Fruit fly (Drosophila melanogaster): Measurements from ENCODE around the gene Itpr.

The Itpr gene

dm6 chr3R:5550452-5550851, 33.5 kb downstream of the Itpr start (continued):
- TF ChIP-seq Pdp1 (GFP tag; optimal IDR thresholded peaks at IDR 0.05) (no peak), Side (GFP tag; optimal IDR thresholded peaks at IDR 0.05) (no peak), jigr1 (GFP tag; IDR thresholded peaks at IDR 0.05) (no peak), Dp (GFP tag; optimal IDR thresholded peaks at IDR 0.05) (peak; percentile 93), CG10431 (GFP tag; optimal IDR thresholded peaks at IDR 0.05) (no peak), Hmr (GFP tag; optimal IDR thresholded peaks at IDR 0.05) (no peak), H2.0 (GFP tag; IDR thresholded peaks at IDR 0.05) (no peak), CG9932 (GFP tag; IDR thresholded peaks at IDR 0.05) (no peak), Oli (tag; optimal IDR thresholded peaks at IDR 0.05) (no peak), Hr39 (optimal IDR thresholded peaks at IDR 0.05) (no peak), lbe (GFP tag; optimal IDR thresholded peaks at IDR 0.05) (no peak), CG13424 (tag; optimal IDR thresholded peaks at IDR 0.05) (no peak), CG10462 (GFP tag; optimal IDR thresholded peaks at IDR 0.05) (no peak), CG10321 (GFP tag; IDR thresholded peaks at IDR 0.05) (no peak), CG13287 (GFP tag; IDR thresholded peaks at IDR 0.05; ENCODE audit: partially characterized antibody) (peak; percentile 78), fru (optimal IDR thresholded peaks at IDR 0.05) (no peak), en (GFP tag; optimal IDR thresholded peaks at IDR 0.05) (no peak), CG3065 (GFP tag; optimal IDR thresholded peaks at IDR 0.05) (no peak), CG15514 (GFP tag; optimal IDR thresholded peaks at IDR 0.05) (peak; percentile 51), CG3847 (GFP tag; IDR thresholded peaks at IDR 0.05) (no peak), CG10147 (GFP tag; optimal IDR thresholded peaks at IDR 0.05) (no peak), pzg (GFP tag; optimal IDR thresholded peaks at IDR 0.05) (peak; percentile 72), mld (GFP tag; IDR thresholded peaks at IDR 0.05; ENCODE audit: partially characterized antibody) (peak; percentile 41; the same call in 1 of the 3 replicates), gfzf (GFP tag; optimal IDR thresholded peaks at IDR 0.05) (peak; percentile 26), CG5180 (GFP tag; optimal IDR thresholded peaks at IDR 0.05) (no peak), CG16813 (GFP tag; IDR thresholded peaks at IDR 0.05; ENCODE audit: partially characterized antibody) (peak; percentile 72), yki (optimal IDR thresholded peaks at IDR 0.05) (no peak), CG17186 (GFP tag; optimal IDR thresholded peaks at IDR 0.05) (peak; percentile 35), CG14710 (tag; optimal IDR thresholded peaks at IDR 0.05) (peak; percentile 27), CG6254 (GFP tag; optimal IDR thresholded peaks at IDR 0.05) (no peak), hbn (GFP tag; IDR thresholded peaks at IDR 0.05; ENCODE audit: partially characterized antibody) (peak; percentile 53), Dll (GFP tag; IDR thresholded peaks at IDR 0.05; ENCODE audit: partially characterized antibody) (peak; percentile 72), CG14860 (GFP tag; IDR thresholded peaks at IDR 0.05; ENCODE audit: partially characterized antibody) (peak; percentile 66; the same call in 2 of the 3 replicates), Oaz (GFP tag; IDR thresholded peaks at IDR 0.05) (no peak), Meics (GFP tag; optimal IDR thresholded peaks at IDR 0.05) (no peak), NC2β (GFP tag; optimal IDR thresholded peaks at IDR 0.05) (no peak), B-H2 (GFP tag; optimal IDR thresholded peaks at IDR 0.05) (no peak), CG6854 (GFP tag; optimal IDR thresholded peaks at IDR 0.05) (no peak), HLH4C (GFP tag; IDR thresholded peaks at IDR 0.05; ENCODE audit: partially characterized antibody) (peak; percentile 81), chinmo (GFP tag; IDR thresholded peaks at IDR 0.05; ENCODE audit: partially characterized antibody) (0 out of 4 replicates have a peak, but pooled peaks have one; percentile 55), CG9797 (GFP tag; optimal IDR thresholded peaks at IDR 0.05) (peak; percentile 35), lola (GFP tag; optimal IDR thresholded peaks at IDR 0.05) (no peak), CG6272 (GFP tag; IDR thresholded peaks at IDR 0.05) (no peak), Deaf1 (tag; optimal IDR thresholded peaks at IDR 0.05) (no peak), sr (GFP tag; IDR thresholded peaks at IDR 0.05) (no peak), MBD-R2 (GFP tag; IDR thresholded peaks at IDR 0.05) (peak; percentile 61; the same call in 1 of the 2 replicates), croc (GFP tag; conservative IDR thresholded peaks at IDR 0.05) (no peak), knrl (GFP tag; IDR thresholded peaks at IDR 0.05; ENCODE audit: partially characterized antibody) (peak; percentile 51; the same call in 1 of the 3 replicates), CG15073 (GFP tag; optimal IDR thresholded peaks at IDR 0.05) (no peak), Ssrp (tag; optimal IDR thresholded peaks at IDR 0.05) (no peak)
